Worm (Caenorhabditis elegans): ENCODE data around the gene C18D11.6.
"Not testable (repeated sequence)": the region's sequence is repeated elsewhere in the genome, so short reads cannot be mapped to it uniquely, and the experiment has no call there.

Gene C18D11.6

ce11 chrIII:11781800-11782199, 28.6 kb upstream of the C18D11.6 start, which contains the start of gene srd-74:
TSS of gene srd-74 (plus strand) at chrIII:11782100.
- TF ChIP-seq ceh-44 (GFP tag; IDR thresholded peaks at IDR 0.05) (no peak), cey-2 (tag; optimal IDR thresholded peaks at IDR 0.05; ENCODE audit: borderline replicate concordance, insufficient read depth) (no peak), ceh-20 (GFP tag; IDR thresholded peaks at IDR 0.05) (no peak), ceh-62 (tag; optimal IDR thresholded peaks at IDR 0.05) (no peak), aha-1 (tag) (peak; percentile 58), daf-16 (GFP tag; optimal IDR thresholded peaks at IDR 0.05) (no peak), daf-16 (tag; optimal IDR thresholded peaks at IDR 0.05) (no peak), ces-1 (GFP tag; optimal IDR thresholded peaks at IDR 0.05) (no peak), php-3 (GFP tag; IDR thresholded peaks at IDR 0.05) (no peak)

- TF ChIP-seq mdl-1 (tag; optimal IDR thresholded peaks at IDR 0.05): no peak
- TF ChIP-seq aly-2 (tag; optimal IDR thresholded peaks at IDR 0.05): no peak
- TF ChIP-seq lim-7 (GFP tag; IDR thresholded peaks at IDR 0.05): 0 out of 2 replicates have a peak, but pooled peaks have one; percentile 39
Observed at ce11 chrIII:11785961-11786360, 24.4 kb upstream of the C18D11.6 start, which contains the start of gene tbx-38. TSS of gene tbx-38 (minus strand) at chrIII:11786061.

DNA sequence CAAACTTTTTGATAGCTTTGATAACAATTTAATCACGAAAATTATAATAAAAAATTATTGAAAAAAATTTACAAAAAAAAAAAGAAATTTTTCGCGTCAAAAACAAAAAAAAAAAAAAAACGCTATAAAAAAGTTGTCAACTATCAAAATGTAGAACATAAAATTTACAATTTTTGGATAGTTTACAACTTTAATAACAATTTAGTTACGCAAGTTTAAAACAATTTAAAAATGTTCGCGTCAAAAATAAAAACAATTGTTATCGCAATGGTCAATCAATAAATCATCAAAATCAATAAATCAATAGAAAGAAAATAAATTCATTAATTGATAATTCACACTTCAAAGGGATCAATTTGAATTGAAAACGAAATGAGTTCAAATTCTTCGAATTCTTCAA, 23.0 kb upstream of the C18D11.6 start, which contains the start of gene C24H11.1:
C24H11.1 (plus strand) TSS at position 301 of the 400 bp plus-strand sequence.
- TF ChIP-seq ceh-62 (tag; optimal IDR thresholded peaks at IDR 0.05); lin-1 (GFP tag; IDR thresholded peaks at IDR 0.05); tra-1 (GFP tag; IDR thresholded peaks at IDR 0.05): not testable (repeated sequence)

DNA sequence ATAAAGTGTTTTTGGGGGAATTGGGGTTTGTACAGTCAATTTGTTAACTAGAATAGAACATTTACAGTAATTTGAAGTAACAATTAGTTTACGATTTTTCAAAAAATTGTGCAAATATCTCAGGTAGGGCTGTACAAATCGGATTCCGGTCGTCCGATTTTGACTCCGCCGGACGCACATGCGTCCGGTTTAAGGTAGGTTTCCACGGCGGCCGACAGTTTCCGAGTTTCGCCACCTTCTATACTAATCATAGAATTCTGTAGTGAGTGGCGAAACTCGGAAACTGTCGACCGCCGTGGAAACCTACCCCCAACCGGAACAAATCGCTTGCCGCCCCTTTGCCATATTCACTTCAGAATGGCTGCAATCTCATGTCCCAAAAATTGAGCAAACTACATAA, 20.9 kb upstream of the C18D11.6 start:
- TF ChIP-seq cey-2 (tag; optimal IDR thresholded peaks at IDR 0.05; ENCODE audit: borderline replicate concordance, insufficient read depth) (no peak), snpc-4 (tag; optimal IDR thresholded peaks at IDR 0.05) (no peak), ama-1 (optimal IDR thresholded peaks at IDR 0.05) (no peak), daf-16 (GFP tag; optimal IDR thresholded peaks at IDR 0.05) (no peak), daf-16 (tag; optimal IDR thresholded peaks at IDR 0.05) (no peak), dmd-9 (GFP tag; IDR thresholded peaks at IDR 0.05) (no peak), hif-1 (tag; optimal IDR thresholded peaks at IDR 0.05) (no peak), mes-2 (tag; optimal IDR thresholded peaks at IDR 0.05; ENCODE audit: poor library complexity, severe bottlenecking) (no peak), ceh-32 (tag; optimal IDR thresholded peaks at IDR 0.05; ENCODE audit: poor library complexity) (no peak), php-3 (GFP tag; IDR thresholded peaks at IDR 0.05) (no peak), nhr-11 (tag; optimal IDR thresholded peaks at IDR 0.05) (no peak)

DNA sequence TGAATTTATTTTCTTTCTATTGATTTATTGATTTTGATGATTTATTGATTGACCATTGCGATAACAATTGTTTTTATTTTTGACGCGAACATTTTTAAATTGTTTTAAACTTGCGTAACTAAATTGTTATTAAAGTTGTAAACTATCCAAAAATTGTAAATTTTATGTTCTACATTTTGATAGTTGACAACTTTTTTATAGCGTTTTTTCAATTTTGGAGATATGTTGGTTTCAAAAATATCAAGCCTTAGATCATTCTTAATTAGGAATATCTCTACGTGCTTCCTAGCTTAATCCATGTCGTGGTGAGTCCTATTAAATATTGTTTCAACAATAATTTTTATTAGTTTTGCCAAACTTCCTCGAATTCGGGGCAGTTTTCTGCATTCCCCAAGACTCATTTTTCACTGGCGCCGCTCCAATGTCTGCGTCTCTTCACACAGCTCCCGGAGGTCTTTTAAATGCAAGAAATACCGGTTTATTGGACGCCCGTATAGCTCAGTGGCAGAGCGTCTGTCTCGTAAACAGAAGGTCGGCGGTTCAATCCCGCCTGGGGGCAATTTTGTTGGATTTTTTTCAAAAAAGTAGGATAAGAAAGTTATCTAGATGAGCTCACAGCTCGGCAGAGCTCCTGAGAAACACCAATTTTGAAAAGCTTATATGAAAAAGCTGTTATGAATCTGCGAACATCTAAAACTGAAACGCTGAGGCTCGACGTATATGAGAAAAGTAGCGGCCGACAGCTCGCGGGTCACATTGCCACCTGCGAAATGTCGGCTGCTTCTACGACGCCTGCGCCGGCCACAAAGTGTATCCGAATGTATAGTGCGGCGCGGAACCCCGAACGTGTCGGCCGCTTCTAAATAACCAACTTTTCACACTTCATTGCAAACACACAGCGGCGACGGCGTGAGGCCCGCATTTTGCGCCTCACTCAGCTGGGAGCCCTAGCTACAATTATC, 17.8 kb upstream of the C18D11.6 start, which contains the start of gene C24H11.2:
C24H11.2 (minus strand) TSS at position 51 of the 962 bp plus-strand sequence.
- TF ChIP-seq ceh-20 (GFP tag; IDR thresholded peaks at IDR 0.05): peak; percentile 62; the same call in 1 of the 2 replicates
- peak; percentile 58 for TF ChIP-seq Y5F2A.4 (GFP tag; optimal IDR thresholded peaks at IDR 0.05)
- TF ChIP-seq zip-11 (GFP tag; IDR thresholded peaks at IDR 0.05): peak; percentile 50; the same call in 1 of the 2 replicates
- TF ChIP-seq Y48G9A.11 (GFP tag; IDR thresholded peaks at IDR 0.05): peak; percentile 47; the same call in 1 of the 2 replicates
- TF ChIP-seq lin-13 (GFP tag; optimal IDR thresholded peaks at IDR 0.05): peak; percentile 37
- TF ChIP-seq arid-1 (GFP tag; conservative IDR thresholded peaks at IDR 0.05): peak; percentile 74
- peak; percentile 96 for TF ChIP-seq F26F4.8 (GFP tag; conservative IDR thresholded peaks at IDR 0.05)
- peak; percentile 68 for TF ChIP-seq rbr-2 (tag; optimal IDR thresholded peaks at IDR 0.05)
- peak; percentile 59 to 85 for TF ChIP-seq daf-16 (GFP tag; optimal IDR thresholded peaks at IDR 0.05)
- peak; percentile 75 for TF ChIP-seq daf-16 (tag; optimal IDR thresholded peaks at IDR 0.05)
- TF ChIP-seq mep-1 (tag; optimal IDR thresholded peaks at IDR 0.05): peak; percentile 54
- TF ChIP-seq nhr-111 (GFP tag; optimal IDR thresholded peaks at IDR 0.05): peak; percentile 69
- peak; percentile 80 for TF ChIP-seq nhr-41 (GFP tag; IDR thresholded peaks at IDR 0.05)
- peak; percentile 77 for TF ChIP-seq vab-7 (GFP tag; IDR thresholded peaks at IDR 0.05)
- peak; percentile 61 for TF ChIP-seq aha-1 (tag)
- peak; percentile 54 for TF ChIP-seq spr-1 (tag; optimal IDR thresholded peaks at IDR 0.05)
- peak; percentile 30 for TF ChIP-seq gei-8 (GFP tag; optimal IDR thresholded peaks at IDR 0.05)
- TF ChIP-seq Y105C5A.15 (GFP tag; IDR thresholded peaks at IDR 0.05): peak; percentile 73
- peak; percentile 1 for TF ChIP-seq nhr-28 (tag; optimal IDR thresholded peaks at IDR 0.05)
- peak; percentile 79 for TF ChIP-seq snpc-1.2 (GFP tag; IDR thresholded peaks at IDR 0.05)
- TF ChIP-seq F37D6.2 (tag; optimal IDR thresholded peaks at IDR 0.05): peak; percentile 61
- TF ChIP-seq zfp-3 (GFP tag; conservative IDR thresholded peaks at IDR 0.05): peak; percentile 60; the same call in 1 of the 2 replicates
- peak; percentile 73 for TF ChIP-seq nhr-42 (GFP tag; IDR thresholded peaks at IDR 0.05)

Measured in whole organism, L4 larva.